Worm (Caenorhabditis elegans): Measurements from ENCODE around the gene F40A3.6.
A peak's percentile ranks its signal among the peaks of the same experiment; 100 is the strongest.

Gene F40A3.6

ce11 chrV:7854603-7855002 is 39.1 kb downstream of the F40A3.6 start, which contains the start of the genes C37C3.9 and C37C3.18 (continued):
- TF ChIP-seq lsy-27 (tag; optimal IDR thresholded peaks at IDR 0.05; ENCODE audit: borderline replicate concordance, insufficient read depth): no peak
- peak; percentile 41 for TF ChIP-seq chd-7 (tag; optimal IDR thresholded peaks at IDR 0.05)
- TF ChIP-seq F33H1.4 (GFP tag; IDR thresholded peaks at IDR 0.05): no peak
- TF ChIP-seq ztf-26 (tag; optimal IDR thresholded peaks at IDR 0.05): no peak
- no peak for TF ChIP-seq madf-3 (GFP tag; IDR thresholded peaks at IDR 0.05)
- peak; percentile 65 for TF ChIP-seq attf-5 (GFP tag; optimal IDR thresholded peaks at IDR 0.05)
- no peak for TF ChIP-seq ceh-58 (GFP tag; IDR thresholded peaks at IDR 0.05)
- peak; percentile 16 for TF ChIP-seq ztf-22 (GFP tag; optimal IDR thresholded peaks at IDR 0.05)
- no peak for TF ChIP-seq F23B12.7 (tag; optimal IDR thresholded peaks at IDR 0.05; ENCODE audit: insufficient read depth)
- no peak for TF ChIP-seq ztf-18 (tag; optimal IDR thresholded peaks at IDR 0.05)
- 0 out of 2 replicates have a peak, but pooled peaks have one; percentile 32 for TF ChIP-seq hsf-1 (GFP tag; IDR thresholded peaks at IDR 0.05)
- TF ChIP-seq mes-4 (tag; optimal IDR thresholded peaks at IDR 0.05): no peak
- no peak for TF ChIP-seq hlh-26 (GFP tag; conservative IDR thresholded peaks at IDR 0.05)
- TF ChIP-seq F57C9.4 (tag; optimal IDR thresholded peaks at IDR 0.05): no peak
- no peak for TF ChIP-seq rpc-1 (optimal IDR thresholded peaks at IDR 0.05)
- no peak for TF ChIP-seq rpc-1 (tag; optimal IDR thresholded peaks at IDR 0.05)
- TF ChIP-seq mxl-1 (tag; optimal IDR thresholded peaks at IDR 0.05): no peak
- TF ChIP-seq bed-1 (GFP tag; IDR thresholded peaks at IDR 0.05): no peak
- no peak for TF ChIP-seq lir-1 (GFP tag; conservative IDR thresholded peaks at IDR 0.05)
- TF ChIP-seq B0019.2 (GFP tag; conservative IDR thresholded peaks at IDR 0.05): no peak
- no peak for TF ChIP-seq F55B11.4 (tag; optimal IDR thresholded peaks at IDR 0.05; ENCODE audit: borderline replicate concordance, insufficient read depth)
- 0 out of 2 replicates have a peak, but pooled peaks have one; percentile 27 for TF ChIP-seq egrh-3 (GFP tag; IDR thresholded peaks at IDR 0.05)
- no peak for TF ChIP-seq hrde-1 (tag; optimal IDR thresholded peaks at IDR 0.05; ENCODE audit: borderline replicate concordance)
- TF ChIP-seq Y79H2A.3 (GFP tag; conservative IDR thresholded peaks at IDR 0.05): no peak
- no peak for TF ChIP-seq tbx-9 (tag; optimal IDR thresholded peaks at IDR 0.05; ENCODE audit: borderline replicate concordance)
- TF ChIP-seq F39B2.1 (GFP tag; IDR thresholded peaks at IDR 0.05): no peak
- no peak for TF ChIP-seq ceh-40 (GFP tag; IDR thresholded peaks at IDR 0.05)
- no peak for TF ChIP-seq B0261.1 (tag; optimal IDR thresholded peaks at IDR 0.05)
- no peak for TF ChIP-seq ztf-3 (GFP tag; optimal IDR thresholded peaks at IDR 0.05)
- TF ChIP-seq fkh-3 (tag; optimal IDR thresholded peaks at IDR 0.05): no peak
- TF ChIP-seq die-1 (tag; optimal IDR thresholded peaks at IDR 0.05): no peak
- no peak for TF ChIP-seq B0035.1 (tag; optimal IDR thresholded peaks at IDR 0.05)
- peak; percentile 74; the same call in 1 of the 2 replicates for TF ChIP-seq ekl-4 (GFP tag; IDR thresholded peaks at IDR 0.05)
- TF ChIP-seq ets-4 (GFP tag; optimal IDR thresholded peaks at IDR 0.05): peak; percentile 21
- TF ChIP-seq snpc-3.4 (tag; optimal IDR thresholded peaks at IDR 0.05): no peak
- TF ChIP-seq egl-18 (GFP tag; IDR thresholded peaks at IDR 0.05): no peak
- no peak for TF ChIP-seq sea-2 (GFP tag; IDR thresholded peaks at IDR 0.05)
- TF ChIP-seq Y53G8AR.9 (GFP tag; conservative IDR thresholded peaks at IDR 0.05): 0 out of 2 replicates have a peak, but pooled peaks have one; percentile 11
- TF ChIP-seq nhr-80 (tag; optimal IDR thresholded peaks at IDR 0.05): peak; percentile 71
- peak; percentile 70; the same call in 1 of the 2 replicates for TF ChIP-seq B0336.3 (GFP tag; IDR thresholded peaks at IDR 0.05)
- TF ChIP-seq ceh-91 (GFP tag; IDR thresholded peaks at IDR 0.05): no peak
- no peak for TF ChIP-seq F37B4.10 (GFP tag; IDR thresholded peaks at IDR 0.05)
